Worm (Caenorhabditis elegans) whole organism, late embryonic: ENCODE measurements around the gene acl-7.

Experiments
- C38D4.7 ChIP-seq: fragments of 200-800 bp; sonication (Bioruptor generic); optimal IDR thresholded peaks from 2 replicates; lab custom pipeline; 2018; ENCODE audit warnings: mild to moderate bottlenecking, missing genetic modification characterization, moderate library complexity, missing compliant biosample characterization
- K09A11.1 ChIP-seq: sonication (generic microtip); optimal IDR thresholded peaks from 2 replicates; lab custom pipeline; 2017; ENCODE audit warnings: antibody characterized with exemption, mild to moderate bottlenecking, missing genetic modification characterization, missing compliant biosample characterization; ENCODE audit not compliant: insufficient read depth
- ama-1 ChIP-seq: fragments of 150-350 bp; optimal IDR thresholded peaks from 2 replicates; lab custom pipeline; 2014
- ceh-30 ChIP-seq: fragments of 150-350 bp; optimal IDR thresholded peaks from 2 replicates; lab custom pipeline; 2014; ENCODE audit warnings: missing biosample characterization, missing genetic modification characterization
- dve-1 ChIP-seq: sonication (generic microtip); optimal IDR thresholded peaks from 2 replicates; lab custom pipeline; 2017; ENCODE audit warnings: antibody characterized with exemption, mild to moderate bottlenecking, missing genetic modification characterization, missing compliant biosample characterization
- hlh-30 ChIP-seq: sonication (generic microtip); optimal IDR thresholded peaks from 2 replicates; lab custom pipeline; 2017; ENCODE audit warnings: antibody characterized with exemption, missing genetic modification characterization, missing compliant biosample characterization; ENCODE audit not compliant: insufficient read depth
- nhr-11 ChIP-seq: fragments of 150-350 bp; optimal IDR thresholded peaks from 2 replicates; lab custom pipeline; 2014; ENCODE audit warnings: missing biosample characterization, missing genetic modification characterization
- odd-2 ChIP-seq: sonication (generic microtip); optimal IDR thresholded peaks from 2 replicates; lab custom pipeline; 2017; ENCODE audit warnings: antibody characterized with exemption, mild to moderate bottlenecking, missing genetic modification characterization, missing compliant biosample characterization
- pha-4 ChIP-seq: fragments of 150-350 bp; optimal IDR thresholded peaks from 2 replicates; lab custom pipeline; 2018; ENCODE audit warnings: missing biosample characterization, missing genetic modification reagents, missing genetic modification characterization
- pros-1 ChIP-seq: fragments of 150-350 bp; optimal IDR thresholded peaks from 2 replicates; lab custom pipeline; 2014; ENCODE audit warnings: missing biosample characterization, missing genetic modification reagents, missing genetic modification characterization
- unc-42 ChIP-seq: sonication (generic microtip); optimal IDR thresholded peaks from 2 replicates; lab custom pipeline; 2016; ENCODE audit warnings: missing genotype, missing genetic modification characterization, missing compliant biosample characterization
- unc-55 ChIP-seq: sonication (generic microtip); optimal IDR thresholded peaks from 2 replicates; lab custom pipeline; 2017; ENCODE audit warnings: missing biosample characterization, missing genetic modification reagents, missing genetic modification characterization
- ztf-16 ChIP-seq: sonication (generic microtip); optimal IDR thresholded peaks from 2 replicates; lab custom pipeline; 2017; ENCODE audit warnings: missing genetic modification characterization, missing compliant biosample characterization

DNA sequence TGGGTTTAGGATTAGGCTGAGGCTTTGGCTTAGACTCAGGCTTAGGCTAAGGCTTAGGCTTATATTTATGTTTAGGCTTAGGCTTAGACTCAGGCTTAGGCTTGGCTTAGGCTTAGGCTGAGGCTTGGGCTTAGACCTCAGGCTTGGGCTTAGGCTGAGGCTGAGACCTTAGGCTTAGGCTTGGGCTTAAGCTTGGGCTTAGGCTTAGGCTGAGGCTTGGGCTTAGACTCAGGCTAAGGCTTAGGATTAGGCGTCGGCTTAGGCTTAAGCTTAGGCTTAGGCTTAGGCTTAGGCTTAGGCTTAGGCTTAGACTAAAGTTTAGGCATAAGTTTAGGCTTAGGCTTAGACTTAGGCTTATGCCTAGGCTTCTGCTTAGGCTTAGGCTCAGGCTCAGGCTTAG lies 8.2 kb upstream of the acl-7 start:
- TF ChIP-seq ztf-16, result no peak
- TF ChIP-seq pha-4 (tag; lab: Kevin White, UChicago), result no peak
- TF ChIP-seq unc-42 (tag; lab: Kevin White, UChicago), result no peak
- no peak for TF ChIP-seq unc-55 (GFP tag; lab: Kevin White, UChicago)
- TF ChIP-seq ceh-30 (tag; lab: Kevin White, UChicago), result no peak
- no peak for TF ChIP-seq hlh-30 (tag; lab: Kevin White, UChicago)
- no peak for TF ChIP-seq pros-1 (tag; lab: Kevin White, UChicago)
- no peak for TF ChIP-seq nhr-11 (tag; lab: Kevin White, UChicago)
- TF ChIP-seq ama-1 (lab: Kevin White, UChicago), result no peak
- no peak for TF ChIP-seq C38D4.7
- peak; percentile 96 for TF ChIP-seq dve-1 (tag; lab: Kevin White, UChicago)
- TF ChIP-seq odd-2, result no peak
- no peak for TF ChIP-seq K09A11.1 (tag; lab: Kevin White, UChicago)
